Worm (Caenorhabditis elegans) whole organism, L3 larva: ENCODE measurements around the gene C05C10.2.

ENCODE experiments used
- R02D3.7 ChIP-seq: fragments of 150-350 bp; optimal IDR thresholded peaks from 2 replicates; lab custom pipeline; 2014; ENCODE audit warnings: missing biosample characterization, missing genetic modification characterization
- ZK546.5 ChIP-seq: sonication (generic microtip); optimal IDR thresholded peaks from 2 replicates; lab custom pipeline; 2017; ENCODE audit warnings: missing biosample characterization, missing genetic modification characterization
- aly-2 ChIP-seq: fragments of 150-350 bp; optimal IDR thresholded peaks from 2 replicates; lab custom pipeline; 2014; ENCODE audit warnings: missing biosample characterization, missing genetic modification characterization
- ama-1 ChIP-seq: fragments of 150-350 bp; optimal IDR thresholded peaks from 2 replicates; lab custom pipeline; 2018
- ceh-16 ChIP-seq: sonication (generic microtip); optimal IDR thresholded peaks from 2 replicates; lab custom pipeline; 2017; ENCODE audit warnings: missing biosample characterization, missing genetic modification characterization
- ceh-28 ChIP-seq: fragments of 150-350 bp; optimal IDR thresholded peaks from 2 replicates; lab custom pipeline; 2014; ENCODE audit warnings: missing biosample characterization, missing genetic modification reagents, missing genetic modification characterization
- ceh-82 ChIP-seq: fragments of 150-350 bp; optimal IDR thresholded peaks from 2 replicates; lab custom pipeline; 2014; ENCODE audit warnings: missing biosample characterization, missing genetic modification characterization
- ceh-9 ChIP-seq: sonication (generic microtip); optimal IDR thresholded peaks from 2 replicates; lab custom pipeline; 2018; ENCODE audit warnings: missing biosample characterization, missing genetic modification characterization
- daf-12 ChIP-seq: fragments of 150-350 bp; optimal IDR thresholded peaks from 2 replicates; lab custom pipeline; 2014; ENCODE audit warnings: missing biosample characterization, missing genetic modification reagents, missing genetic modification characterization
- egl-27 ChIP-seq: sonication (generic microtip); optimal IDR thresholded peaks from 4 replicates; lab custom pipeline; 2017; ENCODE audit warnings: missing biosample characterization, missing genetic modification reagents, missing genetic modification characterization
- egl-5 ChIP-seq: fragments of 150-350 bp; optimal IDR thresholded peaks from 2 replicates; lab custom pipeline; 2017; ENCODE audit warnings: missing biosample characterization, missing genetic modification reagents, missing genetic modification characterization, inconsistent platforms
- elt-2 ChIP-seq: sonication (generic microtip); optimal IDR thresholded peaks from 2 replicates; lab custom pipeline; 2016; ENCODE audit warnings: missing genetic modification reagents, mild to moderate bottlenecking, missing genetic modification characterization, missing compliant biosample characterization
- elt-3 ChIP-seq, 3 experiments: fragments of 150-350 bp in 1 of 3; sonication (generic microtip) in 2 of 3; optimal IDR thresholded peaks; 2 replicates in 2 of 3; 4 replicates in 1 of 3; lab custom pipeline; 2014 to 2017; ENCODE audit warnings: missing biosample characterization in 3 of 3, missing genetic modification characterization in 3 of 3
- fkh-10 ChIP-seq: sonication (generic microtip); optimal IDR thresholded peaks from 2 replicates; lab custom pipeline; 2017; ENCODE audit warnings: missing biosample characterization, missing genetic modification reagents, missing genetic modification characterization
- fos-1 ChIP-seq: fragments of 150-350 bp; optimal IDR thresholded peaks from 2 replicates; lab custom pipeline; 2014; ENCODE audit warnings: missing biosample characterization, missing genetic modification characterization
- hmg-11 ChIP-seq: sonication (generic microtip); optimal IDR thresholded peaks from 2 replicates; lab custom pipeline; 2016; ENCODE audit warnings: missing genetic modification characterization, missing compliant biosample characterization
- lin-15B ChIP-seq: fragments of 150-350 bp; optimal IDR thresholded peaks from 2 replicates; lab custom pipeline; 2014; ENCODE audit warnings: missing biosample characterization, missing genetic modification characterization
- lin-39 ChIP-seq: fragments of 150-350 bp; optimal IDR thresholded peaks from 2 replicates; lab custom pipeline; 2018; ENCODE audit warnings: missing biosample characterization, missing genetic modification reagents, missing genetic modification characterization
- lsy-12 ChIP-seq: sonication (generic microtip); optimal IDR thresholded peaks from 2 replicates; lab custom pipeline; 2016; ENCODE audit warnings: mild to moderate bottlenecking, missing genetic modification characterization, missing compliant biosample characterization
- mdl-1 ChIP-seq: fragments of 150-350 bp; optimal IDR thresholded peaks from 2 replicates; lab custom pipeline; 2014; ENCODE audit warnings: missing biosample characterization, missing genetic modification characterization
- mml-1 ChIP-seq: fragments of 150-350 bp; sonication (generic microtip); optimal IDR thresholded peaks from 3 replicates; lab custom pipeline; 2014; ENCODE audit warnings: missing biosample characterization, missing genetic modification characterization
- nfya-1 ChIP-seq: sonication (generic microtip); optimal IDR thresholded peaks from 2 replicates; lab custom pipeline; 2017; ENCODE audit warnings: missing genetic modification characterization, mild to moderate bottlenecking, missing compliant biosample characterization, antibody characterized with exemption, moderate library complexity; ENCODE audit not compliant: insufficient read depth
- nhr-12 ChIP-seq: fragments of 150-350 bp; optimal IDR thresholded peaks from 2 replicates; lab custom pipeline; 2014; ENCODE audit warnings: missing biosample characterization, missing genetic modification characterization
- nhr-23 ChIP-seq: fragments of 150-350 bp; optimal IDR thresholded peaks from 2 replicates; lab custom pipeline; 2014; ENCODE audit warnings: missing biosample characterization, missing genetic modification reagents, missing genetic modification characterization
- nhr-237 ChIP-seq: fragments of 150-350 bp; optimal IDR thresholded peaks from 2 replicates; lab custom pipeline; 2014; ENCODE audit warnings: missing biosample characterization, missing genetic modification characterization
- nhr-25 ChIP-seq: sonication (generic microtip); optimal IDR thresholded peaks from 2 replicates; lab custom pipeline; 2017; ENCODE audit warnings: missing biosample characterization, missing genetic modification characterization
- nhr-28 ChIP-seq: fragments of 150-350 bp; optimal IDR thresholded peaks from 2 replicates; lab custom pipeline; 2014; ENCODE audit warnings: missing biosample characterization, missing genetic modification characterization
- nhr-43 ChIP-seq: sonication (generic microtip); optimal IDR thresholded peaks from 2 replicates; lab custom pipeline; 2016; ENCODE audit warnings: mild to moderate bottlenecking, missing genetic modification characterization, missing compliant biosample characterization; ENCODE audit not compliant: poor library complexity, severe bottlenecking
- nhr-67 ChIP-seq: fragments of 150-350 bp; optimal IDR thresholded peaks from 2 replicates; lab custom pipeline; 2014; ENCODE audit warnings: missing biosample characterization, missing genetic modification characterization
- nhr-76 ChIP-seq: fragments of 150-350 bp; sonication (generic microtip); optimal IDR thresholded peaks from 5 replicates; lab custom pipeline; 2014; ENCODE audit warnings: missing biosample characterization, missing genetic modification characterization
- pha-4 ChIP-seq: fragments of 150-350 bp; optimal IDR thresholded peaks from 2 replicates; lab custom pipeline; 2014; ENCODE audit warnings: missing biosample characterization, missing genetic modification reagents, missing genetic modification characterization
- pqm-1 ChIP-seq: fragments of 150-350 bp; optimal IDR thresholded peaks from 2 replicates; lab custom pipeline; 2017; ENCODE audit warnings: missing biosample characterization, missing genetic modification characterization, inconsistent platforms
- sea-2 ChIP-seq: fragments of 150-350 bp; sonication (generic microtip); optimal IDR thresholded peaks from 4 replicates; lab custom pipeline; 2014; ENCODE audit warnings: missing biosample characterization, missing genetic modification reagents, missing genetic modification characterization
- skn-1 ChIP-seq: fragments of 150-350 bp; optimal IDR thresholded peaks from 2 replicates; lab custom pipeline; 2014; ENCODE audit warnings: missing biosample characterization, missing genetic modification characterization
- snpc-4 ChIP-seq: fragments of 150-350 bp; optimal IDR thresholded peaks from 2 replicates; lab custom pipeline; 2014; ENCODE audit warnings: missing biosample characterization, missing genetic modification characterization
- tbx-2 ChIP-seq: sonication (generic microtip); optimal IDR thresholded peaks from 2 replicates; lab custom pipeline; 2016; ENCODE audit warnings: mild to moderate bottlenecking, missing genetic modification characterization, missing compliant biosample characterization
- unc-39 ChIP-seq: sonication (generic microtip); optimal IDR thresholded peaks from 4 replicates; lab custom pipeline; 2017; ENCODE audit warnings: missing biosample characterization, missing genetic modification characterization
- unc-62 ChIP-seq: fragments of 150-350 bp; sonication (generic microtip); optimal IDR thresholded peaks from 4 replicates; lab custom pipeline; 2014; ENCODE audit warnings: missing biosample characterization, missing genetic modification reagents, missing genetic modification characterization
- ztf-4 ChIP-seq: fragments of 150-350 bp; optimal IDR thresholded peaks from 2 replicates; lab custom pipeline; 2014; ENCODE audit warnings: missing biosample characterization, missing genetic modification characterization

The C05C10.2 gene

ce11 chrII:9940430-9940829 is 18.4 kb downstream of the C05C10.2 start, which contains the start of gene ufd-3 (continued):
- TF ChIP-seq pqm-1 (tag; lab: Kevin White, UChicago), result peak; percentile 42
- TF ChIP-seq ZK546.5 (tag; lab: Kevin White, UChicago), result no peak
- TF ChIP-seq elt-2 (tag; lab: Kevin White, UChicago), result peak; percentile 29
- peak; percentile 65 for TF ChIP-seq R02D3.7
- no peak for TF ChIP-seq unc-62 (GFP tag; lab: Kevin White, UChicago)
- peak; percentile 89 for TF ChIP-seq nhr-23 (tag; lab: Kevin White, UChicago)
- no peak for TF ChIP-seq sea-2
- no peak for TF ChIP-seq elt-3 (tag; optimal IDR thresholded peaks at IDR 0.05; lab: Kevin White, UChicago)
- TF ChIP-seq ceh-16 (tag; lab: Kevin White, UChicago), result no peak
- TF ChIP-seq pha-4, result peak; percentile 96
- TF ChIP-seq nhr-25 (tag; lab: Kevin White, UChicago), result peak; percentile 76
- TF ChIP-seq mml-1 (tag; lab: Kevin White, UChicago), result no peak

ce11 chrII:9943246-9943645 is 21.2 kb downstream of the C05C10.2 start:
- TF ChIP-seq nhr-12 (no peak), ceh-28 (no peak), fkh-10 (no peak), lin-39 (tag; lab: Kevin White, UChicago) (no peak), mml-1 (tag; lab: Kevin White, UChicago) (no peak), daf-12 (tag; lab: Kevin White, UChicago) (no peak)

ce11 chrII:9943837-9944236 is 21.8 kb downstream of the C05C10.2 start, which contains the start of gene flad-1:
TSS of gene flad-1 (plus strand) at chrII:9944137.
- TF ChIP-seq ceh-28 (no peak), skn-1 (tag; lab: Kevin White, UChicago) (no peak), nhr-23 (tag; lab: Kevin White, UChicago) (no peak), nhr-25 (tag; lab: Kevin White, UChicago) (no peak), nfya-1 (no peak), ceh-16 (tag; lab: Kevin White, UChicago) (no peak), lin-39 (tag; lab: Kevin White, UChicago) (no peak), ama-1 (lab: Kevin White, UChicago) (no peak)

- TF ChIP-seq egl-27 (tag; lab: Kevin White, UChicago), result no peak
- TF ChIP-seq ztf-4 (tag; lab: Kevin White, UChicago), result no peak
- TF ChIP-seq ceh-82 (tag; lab: Kevin White, UChicago), result no peak
- no peak for TF ChIP-seq ceh-16 (tag; lab: Kevin White, UChicago)
- TF ChIP-seq ceh-9 (tag; lab: Kevin White, UChicago), result no peak
- TF ChIP-seq ceh-28, result no peak
- no peak for TF ChIP-seq nfya-1
- TF ChIP-seq skn-1 (tag; lab: Kevin White, UChicago), result no peak
- TF ChIP-seq hmg-11 (tag; lab: Kevin White, UChicago), result no peak
- TF ChIP-seq nhr-28 (tag; lab: Kevin White, UChicago), result no peak
- TF ChIP-seq egl-5 (tag; lab: Kevin White, UChicago), result no peak
- TF ChIP-seq nhr-67 (tag; lab: Kevin White, UChicago), result no peak
- no peak for TF ChIP-seq nhr-237 (tag; lab: Kevin White, UChicago)
- TF ChIP-seq snpc-4 (tag; lab: Kevin White, UChicago), result no peak
- TF ChIP-seq lsy-12 (tag; lab: Kevin White, UChicago), result no peak
- TF ChIP-seq R02D3.7, result no peak
- TF ChIP-seq nhr-43 (tag; lab: Kevin White, UChicago), result no peak
- no peak for TF ChIP-seq mdl-1
- TF ChIP-seq nhr-25 (tag; lab: Kevin White, UChicago), result no peak
- no peak for TF ChIP-seq fos-1 (tag; lab: Kevin White, UChicago)
Observed at ce11 chrII:9948662-9949061, 26.6 kb downstream of the C05C10.2 start.

- TF ChIP-seq nhr-76 (tag; lab: Kevin White, UChicago) (no peak), ceh-28 (no peak), nhr-25 (tag; lab: Kevin White, UChicago) (no peak), unc-39 (no peak), ama-1 (lab: Kevin White, UChicago) (no peak), aly-2 (tag; lab: Kevin White, UChicago) (no peak), tbx-2 (no peak), fos-1 (tag; lab: Kevin White, UChicago) (no peak), lin-15B (tag; lab: Kevin White, UChicago) (no peak), elt-3 (tag; optimal IDR thresholded peaks at IDR 0.05; lab: Kevin White, UChicago) (no peak), nhr-23 (tag; lab: Kevin White, UChicago) (no peak), ZK546.5 (tag; lab: Kevin White, UChicago) (no peak), ceh-16 (tag; lab: Kevin White, UChicago) (no peak)
Observed at ce11 chrII:9951846-9952245, 29.8 kb downstream of the C05C10.2 start.
